Worm (Caenorhabditis elegans): ENCODE measurements around the gene F28H7.8.
A peak's percentile ranks its signal among the peaks of the same experiment; 100 is the strongest.

- TF ChIP-seq unc-62 (GFP tag; optimal IDR thresholded peaks at IDR 0.05 in 1 of 2) (peak in 1 of 2 experiments; percentile 24), unc-62 (tag; optimal IDR thresholded peaks at IDR 0.05) (no peak), nhr-28 (tag; optimal IDR thresholded peaks at IDR 0.05) (peak; percentile 40), nhr-77 (tag; optimal IDR thresholded peaks at IDR 0.05) (no peak), zip-11 (GFP tag; IDR thresholded peaks at IDR 0.05) (no peak), fkh-10 (GFP tag; optimal IDR thresholded peaks at IDR 0.05) (no peak)
Observed at ce11 chrV:10713704-10714239, 45.0 kb upstream of the F28H7.8 start.
